Worm (Caenorhabditis elegans) whole organism, L4 larva: ENCODE measurements around the gene F48E8.3.

Experiments used
- ZK546.5 ChIP-seq, 2 experiments: sonication (generic microtip); optimal IDR thresholded peaks; 2 replicates each; lab custom pipeline; 2017; ENCODE audit warnings: missing biosample characterization in 2 of 2, missing genetic modification characterization in 2 of 2
- lin-13 ChIP-seq: fragments of 150-350 bp; optimal IDR thresholded peaks from 2 replicates; lab custom pipeline; 2014; ENCODE audit warnings: missing biosample characterization, missing genetic modification reagents, missing genetic modification characterization
- mep-1 ChIP-seq: fragments of 150-350 bp; sonication (generic microtip); optimal IDR thresholded peaks from 3 replicates; lab custom pipeline; 2014; ENCODE audit warnings: missing biosample characterization, missing genetic modification characterization
- nhr-11 ChIP-seq: fragments of 150-350 bp; optimal IDR thresholded peaks from 2 replicates; lab custom pipeline; 2014; ENCODE audit warnings: missing biosample characterization, missing genetic modification characterization
- unc-39 ChIP-seq: sonication (generic microtip); optimal IDR thresholded peaks from 2 replicates; lab custom pipeline; 2017; ENCODE audit warnings: missing biosample characterization, missing genetic modification characterization

DNA sequence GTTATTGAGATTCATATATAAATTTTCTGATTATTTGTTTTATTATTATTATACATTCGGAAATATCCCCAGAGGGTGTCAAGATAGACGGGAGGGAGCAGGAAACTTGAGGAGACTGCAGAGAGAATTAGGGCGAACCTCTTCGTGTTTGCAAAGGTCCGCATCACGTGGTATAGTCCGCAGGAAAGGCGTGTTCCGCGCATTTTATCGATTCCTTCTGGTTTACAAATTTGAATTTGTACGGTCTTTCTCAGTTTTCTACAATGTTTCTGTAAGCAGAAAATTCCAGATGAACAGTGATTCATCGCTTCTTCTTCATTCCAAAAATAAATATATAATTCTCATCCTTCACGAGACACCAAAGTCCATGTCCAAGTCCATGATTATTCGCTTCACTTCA is 38.8 kb downstream of the F48E8.3 start:
- no peak for TF ChIP-seq lin-13 (GFP tag; lab: Kevin White, UChicago)
- TF ChIP-seq mep-1 (tag; lab: Kevin White, UChicago) = no peak
- TF ChIP-seq ZK546.5 (tag; optimal IDR thresholded peaks at IDR 0.05; lab: Kevin White, UChicago) = no peak
- no peak for TF ChIP-seq nhr-11 (tag; lab: Kevin White, UChicago)
- TF ChIP-seq unc-39 = no peak
